In the genomic region with DNA sequence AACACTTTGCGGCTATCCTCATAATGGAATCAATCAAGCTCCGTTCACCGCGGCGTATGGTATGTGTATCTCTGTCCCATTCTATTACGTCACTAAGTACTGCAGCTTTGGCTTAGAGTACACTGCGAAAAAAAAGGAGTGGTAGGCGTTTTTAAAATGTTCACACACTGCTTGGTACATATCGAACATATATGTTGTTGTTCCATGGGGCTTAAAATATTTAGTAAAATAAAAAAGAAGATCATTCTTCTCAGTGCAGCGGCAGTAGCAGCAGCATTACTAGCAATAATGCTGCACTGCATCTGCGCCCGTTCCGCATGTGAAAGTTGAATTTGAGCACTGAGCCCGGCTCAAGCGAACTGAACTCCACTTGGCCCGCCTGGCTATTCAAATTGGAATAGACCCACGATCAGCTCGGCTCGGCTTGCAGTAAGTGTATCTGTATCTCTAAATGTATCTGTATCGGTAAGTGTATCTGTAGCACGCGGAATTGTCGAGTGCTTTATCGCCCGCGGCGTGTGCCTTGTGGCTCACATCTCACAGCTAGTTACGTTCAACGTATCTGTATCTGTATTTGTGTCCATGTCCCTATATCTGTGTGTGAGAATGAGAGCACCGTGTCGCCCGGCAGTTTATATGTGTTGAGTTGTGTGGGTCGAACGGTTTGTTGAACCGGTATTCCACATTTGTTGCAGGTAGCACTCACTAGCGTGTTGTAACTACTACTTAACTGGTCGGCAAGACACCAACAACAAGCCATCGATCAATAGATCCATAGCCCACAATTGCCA, we compare ENCODE assay signal across 1 fruit fly cellular context.
TF ChIP-seq lines count a peak whose summit lies in the region.

No protein-coding gene starts in this region.

TF ChIP-seq in whole organism, embryonic, 481 proteins besides CTCF, POLR2A, EP300 and RAD21 (continued from another document and continues in another):
- TF ChIP-seq CG12104 (GFP tag; optimal IDR thresholded peaks at IDR 0.05; lab: Kevin White, UChicago), result no peak
- TF ChIP-seq CG14050 (GFP tag; IDR thresholded peaks at IDR 0.05; lab: Robert Waterston, UW), result peak; percentile 57
- peak; percentile 61 for TF ChIP-seq tap (tag; optimal IDR thresholded peaks at IDR 0.05; lab: Kevin White, UChicago)
- TF ChIP-seq CG34224 (GFP tag; IDR thresholded peaks at IDR 0.05; lab: Robert Waterston, UW; ENCODE audit: partially characterized antibody), result no peak
- 0 out of 4 replicates have a peak, but pooled peaks have one; percentile 48 for TF ChIP-seq chinmo (GFP tag; IDR thresholded peaks at IDR 0.05; lab: Robert Waterston, UW; ENCODE audit: partially characterized antibody)
- no peak for TF ChIP-seq Hmr (GFP tag; optimal IDR thresholded peaks at IDR 0.05; lab: Kevin White, UChicago)
- peak; percentile 56 for TF ChIP-seq Ssrp (tag; optimal IDR thresholded peaks at IDR 0.05; lab: Kevin White, UChicago)
- no peak for TF ChIP-seq sc (optimal IDR thresholded peaks at IDR 0.05; lab: Kevin White, UChicago)
- TF ChIP-seq sc (GFP tag; optimal IDR thresholded peaks at IDR 0.05; lab: Kevin White, UChicago), result peak; percentile 1
- peak; percentile 62 for TF ChIP-seq tio (GFP tag; optimal IDR thresholded peaks at IDR 0.05; lab: Kevin White, UChicago)
- peak; percentile 46; the same call in 1 of the 2 replicates for TF ChIP-seq Gsc (GFP tag; IDR thresholded peaks at IDR 0.05; lab: Robert Waterston, UW)
- no peak for TF ChIP-seq CG7963 (GFP tag; IDR thresholded peaks at IDR 0.05; lab: Robert Waterston, UW; ENCODE audit: partially characterized antibody)
- no peak for TF ChIP-seq CG34376 (GFP tag; optimal IDR thresholded peaks at IDR 0.05; lab: Kevin White, UChicago)
- TF ChIP-seq CG11723 (GFP tag; optimal IDR thresholded peaks at IDR 0.05; lab: Kevin White, UChicago), result peak; percentile 47
- peak; percentile 43 for TF ChIP-seq CG9437 (GFP tag; optimal IDR thresholded peaks at IDR 0.05; lab: Kevin White, UChicago)
- TF ChIP-seq Dip2 (GFP tag; IDR thresholded peaks at IDR 0.05; lab: Robert Waterston, UW), result no peak
- no peak for TF ChIP-seq Atf6 (GFP tag; IDR thresholded peaks at IDR 0.05; lab: Robert Waterston, UW)
- no peak for TF ChIP-seq CG2120 (GFP tag; optimal IDR thresholded peaks at IDR 0.05; lab: Kevin White, UChicago)
- peak; percentile 49 for TF ChIP-seq CG12391 (tag; optimal IDR thresholded peaks at IDR 0.05; lab: Kevin White, UChicago)
- TF ChIP-seq CG13296 (GFP tag; optimal IDR thresholded peaks at IDR 0.05; lab: Kevin White, UChicago), result peak; percentile 10
- TF ChIP-seq CG11085 (GFP tag; IDR thresholded peaks at IDR 0.05; lab: Robert Waterston, UW), result 0 out of 2 replicates have a peak, but pooled peaks have one; percentile 14
- peak; percentile 27 for TF ChIP-seq jumu (GFP tag; optimal IDR thresholded peaks at IDR 0.05; lab: Kevin White, UChicago)
- peak; percentile 53; the same call in 1 of the 3 replicates for TF ChIP-seq H15 (GFP tag; IDR thresholded peaks at IDR 0.05; lab: Robert Waterston, UW)
- no peak for TF ChIP-seq lov (optimal IDR thresholded peaks at IDR 0.05; lab: Kevin White, UChicago)
- peak; percentile 73; the same call in 1 of the 3 replicates for TF ChIP-seq lov (GFP tag; IDR thresholded peaks at IDR 0.05; lab: Robert Waterston, UW)
- TF ChIP-seq Myb (GFP tag; optimal IDR thresholded peaks at IDR 0.05; lab: Kevin White, UChicago), result no peak
- TF ChIP-seq CG8944 (GFP tag; optimal IDR thresholded peaks at IDR 0.05; lab: Kevin White, UChicago), result peak; percentile 42
- TF ChIP-seq CG10209 (GFP tag; optimal IDR thresholded peaks at IDR 0.05; lab: Kevin White, UChicago), result peak; percentile 58
- no peak for TF ChIP-seq Nf-YC (tag; optimal IDR thresholded peaks at IDR 0.05; lab: Kevin White, UChicago)
- peak; percentile 36; the same call in 2 of the 3 replicates for TF ChIP-seq croc (GFP tag; conservative IDR thresholded peaks at IDR 0.05; lab: Robert Waterston, UW)
- TF ChIP-seq CG15073 (GFP tag; optimal IDR thresholded peaks at IDR 0.05; lab: Kevin White, UChicago), result no peak
- TF ChIP-seq cato (GFP tag; optimal IDR thresholded peaks at IDR 0.05; lab: Kevin White, UChicago; ENCODE audit: borderline replicate concordance), result peak; percentile 45
- no peak for TF ChIP-seq Nf-YB (GFP tag; optimal IDR thresholded peaks at IDR 0.05; lab: Kevin White, UChicago)
- no peak for TF ChIP-seq HmgZ (tag; optimal IDR thresholded peaks at IDR 0.05; lab: Kevin White, UChicago)
- TF ChIP-seq onecut (GFP tag; IDR thresholded peaks at IDR 0.05; lab: Robert Waterston, UW), result peak; percentile 44; the same call in 1 of the 2 replicates
- TF ChIP-seq Mes4 (GFP tag; optimal IDR thresholded peaks at IDR 0.05; lab: Kevin White, UChicago), result peak; percentile 34
- TF ChIP-seq Awh (GFP tag; IDR thresholded peaks at IDR 0.05; lab: Robert Waterston, UW), result peak; percentile 47; the same call in 1 of the 2 replicates
- TF ChIP-seq CG3995 (GFP tag; optimal IDR thresholded peaks at IDR 0.05; lab: Kevin White, UChicago), result no peak
- no peak for TF ChIP-seq dimm (GFP tag; IDR thresholded peaks at IDR 0.05; lab: Robert Waterston, UW)
- no peak for TF ChIP-seq gcm2 (GFP tag; optimal IDR thresholded peaks at IDR 0.05; lab: Kevin White, UChicago)
- TF ChIP-seq trh (GFP tag; optimal IDR thresholded peaks at IDR 0.05; lab: Kevin White, UChicago), result no peak
- no peak for TF ChIP-seq CG2129 (GFP tag; IDR thresholded peaks at IDR 0.05; lab: Robert Waterston, UW; ENCODE audit: partially characterized antibody)
- TF ChIP-seq h (optimal IDR thresholded peaks at IDR 0.05; lab: Kevin White, UChicago), result no peak
- no peak for TF ChIP-seq CG6272 (GFP tag; IDR thresholded peaks at IDR 0.05; lab: Robert Waterston, UW)
- peak; percentile 66 for TF ChIP-seq CG17385 (GFP tag; optimal IDR thresholded peaks at IDR 0.05; lab: Kevin White, UChicago)
- no peak for TF ChIP-seq ERR (GFP tag; optimal IDR thresholded peaks at IDR 0.05; lab: Kevin White, UChicago)
- TF ChIP-seq CG32772 (GFP tag; IDR thresholded peaks at IDR 0.05; lab: Robert Waterston, UW), result peak; percentile 57
- no peak for TF ChIP-seq hth (optimal IDR thresholded peaks at IDR 0.05; lab: Kevin White, UChicago)
- TF ChIP-seq CG3281 (GFP tag; optimal IDR thresholded peaks at IDR 0.05; lab: Kevin White, UChicago), result peak; percentile 22
- no peak for TF ChIP-seq CG31388 (GFP tag; optimal IDR thresholded peaks at IDR 0.05; lab: Kevin White, UChicago)
- peak; percentile 45 for TF ChIP-seq CG10654 (GFP tag; optimal IDR thresholded peaks at IDR 0.05; lab: Kevin White, UChicago)
- no peak for TF ChIP-seq CG7556 (GFP tag; optimal IDR thresholded peaks at IDR 0.05; lab: Kevin White, UChicago)
- TF ChIP-seq grn (GFP tag; optimal IDR thresholded peaks at IDR 0.05; lab: Kevin White, UChicago), result peak; percentile 34
- no peak for TF ChIP-seq lbe (GFP tag; optimal IDR thresholded peaks at IDR 0.05; lab: Kevin White, UChicago)
- peak; percentile 91 for TF ChIP-seq ci (GFP tag; IDR thresholded peaks at IDR 0.05; lab: Robert Waterston, UW)
- no peak for TF ChIP-seq z (GFP tag; IDR thresholded peaks at IDR 0.05; lab: Robert Waterston, UW)
- peak; percentile 30; the same call in 1 of the 2 replicates for TF ChIP-seq CG9932 (GFP tag; IDR thresholded peaks at IDR 0.05; lab: Robert Waterston, UW)
- no peak for TF ChIP-seq CG7928 (GFP tag; optimal IDR thresholded peaks at IDR 0.05; lab: Kevin White, UChicago)
- peak; percentile 36 for TF ChIP-seq nmo (GFP tag; optimal IDR thresholded peaks at IDR 0.05; lab: Kevin White, UChicago)
- 0 out of 3 replicates have a peak, but pooled peaks have one; percentile 29 for TF ChIP-seq CG17361 (GFP tag; IDR thresholded peaks at IDR 0.05; lab: Robert Waterston, UW)
- no peak for TF ChIP-seq zf30C (GFP tag; optimal IDR thresholded peaks at IDR 0.05; lab: Kevin White, UChicago)
- no peak for TF ChIP-seq dmrt11E (tag; optimal IDR thresholded peaks at IDR 0.05; lab: Kevin White, UChicago)
- no peak for TF ChIP-seq CG14667 (GFP tag; IDR thresholded peaks at IDR 0.05; lab: Robert Waterston, UW)
- TF ChIP-seq sens-2 (GFP tag; IDR thresholded peaks at IDR 0.05; lab: Robert Waterston, UW), result no peak
- TF ChIP-seq sima (GFP tag; optimal IDR thresholded peaks at IDR 0.05; lab: Kevin White, UChicago), result no peak
- TF ChIP-seq scrt (GFP tag; optimal IDR thresholded peaks at IDR 0.05; lab: Kevin White, UChicago), result peak; percentile 32
- TF ChIP-seq crc (GFP tag; optimal IDR thresholded peaks at IDR 0.05; lab: Kevin White, UChicago), result no peak
- TF ChIP-seq Sry-δ (GFP tag; optimal IDR thresholded peaks at IDR 0.05; lab: Kevin White, UChicago), result peak; percentile 7
- no peak for TF ChIP-seq Hr78 (GFP tag; optimal IDR thresholded peaks at IDR 0.05; lab: Kevin White, UChicago)
- TF ChIP-seq kay (GFP tag; optimal IDR thresholded peaks at IDR 0.05; lab: Kevin White, UChicago), result no peak
- no peak for TF ChIP-seq Adf1 (GFP tag; IDR thresholded peaks at IDR 0.05; lab: Robert Waterston, UW)
- no peak for TF ChIP-seq HLH4C (GFP tag; IDR thresholded peaks at IDR 0.05; lab: Robert Waterston, UW; ENCODE audit: partially characterized antibody)
- peak in 1 of 2 experiments; percentile 50 for TF ChIP-seq chif (GFP tag; optimal IDR thresholded peaks at IDR 0.05; lab: Kevin White, UChicago)
- no peak for TF ChIP-seq CG6791 (GFP tag; IDR thresholded peaks at IDR 0.05; lab: Robert Waterston, UW; ENCODE audit: partially characterized antibody)
- TF ChIP-seq Oli (tag; optimal IDR thresholded peaks at IDR 0.05; lab: Kevin White, UChicago), result peak; percentile 76
- TF ChIP-seq CG30431 (GFP tag; optimal IDR thresholded peaks at IDR 0.05; lab: Kevin White, UChicago), result no peak
- no peak for TF ChIP-seq NFAT (GFP tag; IDR thresholded peaks at IDR 0.05; lab: Robert Waterston, UW)
- TF ChIP-seq dm (GFP tag; optimal IDR thresholded peaks at IDR 0.05; lab: Kevin White, UChicago), result no peak
- peak; percentile 44; the same call in 1 of the 3 replicates for TF ChIP-seq zfh1 (GFP tag; IDR thresholded peaks at IDR 0.05; lab: Robert Waterston, UW)
- TF ChIP-seq kni (GFP tag; optimal IDR thresholded peaks at IDR 0.05; lab: Kevin White, UChicago), result no peak
- TF ChIP-seq vvl (GFP tag; IDR thresholded peaks at IDR 0.05; lab: Robert Waterston, UW), result peak; percentile 75
- no peak for TF ChIP-seq zfh2 (GFP tag; optimal IDR thresholded peaks at IDR 0.05; lab: Kevin White, UChicago)
- TF ChIP-seq CG16779 (GFP tag; IDR thresholded peaks at IDR 0.05; lab: Robert Waterston, UW), result no peak
- TF ChIP-seq CG2712 (tag; optimal IDR thresholded peaks at IDR 0.05; lab: Kevin White, UChicago), result peak; percentile 33
- peak; percentile 46 for TF ChIP-seq CG5245 (GFP tag; optimal IDR thresholded peaks at IDR 0.05; lab: Kevin White, UChicago)
- peak; percentile 47 for TF ChIP-seq lab (GFP tag; optimal IDR thresholded peaks at IDR 0.05; lab: Kevin White, UChicago)
- no peak for TF ChIP-seq abd-A (tag; optimal IDR thresholded peaks at IDR 0.05; lab: Kevin White, UChicago)
- TF ChIP-seq sug (tag; optimal IDR thresholded peaks at IDR 0.05; lab: Kevin White, UChicago), result no peak
- no peak for TF ChIP-seq CG13287 (GFP tag; IDR thresholded peaks at IDR 0.05; lab: Robert Waterston, UW; ENCODE audit: partially characterized antibody)
- TF ChIP-seq Trl (optimal IDR thresholded peaks at IDR 0.05; lab: Kevin White, UChicago), result no peak
- no peak for TF ChIP-seq Trl (GFP tag; optimal IDR thresholded peaks at IDR 0.05; lab: Kevin White, UChicago)
- TF ChIP-seq chm (GFP tag; IDR thresholded peaks at IDR 0.05; lab: Robert Waterston, UW), result no peak
- peak; percentile 15 for TF ChIP-seq org-1 (GFP tag; optimal IDR thresholded peaks at IDR 0.05; lab: Kevin White, UChicago)
- peak; percentile 8 for TF ChIP-seq lilli (GFP tag; optimal IDR thresholded peaks at IDR 0.05; lab: Kevin White, UChicago)
- no peak for TF ChIP-seq sim (GFP tag; IDR thresholded peaks at IDR 0.05; lab: Robert Waterston, UW)
- no peak for TF ChIP-seq pzg (GFP tag; optimal IDR thresholded peaks at IDR 0.05; lab: Kevin White, UChicago)
- TF ChIP-seq Spps (tag; optimal IDR thresholded peaks at IDR 0.05; lab: Kevin White, UChicago), result no peak
- peak; percentile 46; the same call in 1 of the 3 replicates for TF ChIP-seq Aef1 (GFP tag; IDR thresholded peaks at IDR 0.05; lab: Robert Waterston, UW)
- no peak for TF ChIP-seq CG17829 (tag; optimal IDR thresholded peaks at IDR 0.05; lab: Kevin White, UChicago)
- no peak for TF ChIP-seq CG3838 (GFP tag; optimal IDR thresholded peaks at IDR 0.05; lab: Kevin White, UChicago)
- no peak for TF ChIP-seq Vsx1 (GFP tag; optimal IDR thresholded peaks at IDR 0.05; lab: Kevin White, UChicago)
- TF ChIP-seq wor (GFP tag; IDR thresholded peaks at IDR 0.05; lab: Robert Waterston, UW), result peak; percentile 39; the same call in 1 of the 2 replicates
- TF ChIP-seq CG17912 (GFP tag; optimal IDR thresholded peaks at IDR 0.05; lab: Kevin White, UChicago), result no peak
- peak; percentile 12 for TF ChIP-seq gcm (GFP tag; optimal IDR thresholded peaks at IDR 0.05; lab: Kevin White, UChicago)
- no peak for TF ChIP-seq jigr1 (GFP tag; IDR thresholded peaks at IDR 0.05; lab: Robert Waterston, UW)
- no peak for TF ChIP-seq tup (GFP tag; optimal IDR thresholded peaks at IDR 0.05; lab: Kevin White, UChicago)
- TF ChIP-seq bsh (GFP tag; optimal IDR thresholded peaks at IDR 0.05; lab: Kevin White, UChicago), result peak; percentile 65 to 69
- TF ChIP-seq Sin3A (optimal IDR thresholded peaks at IDR 0.05; lab: Kevin White, UChicago), result no peak
- peak; percentile 8 for TF ChIP-seq Lhr (GFP tag; optimal IDR thresholded peaks at IDR 0.05; lab: Kevin White, UChicago)
- TF ChIP-seq hbn (GFP tag; IDR thresholded peaks at IDR 0.05; lab: Robert Waterston, UW; ENCODE audit: partially characterized antibody), result no peak
- TF ChIP-seq eve (GFP tag; optimal IDR thresholded peaks at IDR 0.05; lab: Kevin White, UChicago), result peak in 1 of 2 experiments; percentile 62
- peak; percentile 26; the same call in 2 of the 3 replicates for TF ChIP-seq B-H1 (GFP tag; IDR thresholded peaks at IDR 0.05; lab: Robert Waterston, UW)
- TF ChIP-seq CG14860 (GFP tag; IDR thresholded peaks at IDR 0.05; lab: Robert Waterston, UW; ENCODE audit: partially characterized antibody), result no peak
- TF ChIP-seq unc-4 (GFP tag; IDR thresholded peaks at IDR 0.05; lab: Robert Waterston, UW; ENCODE audit: partially characterized antibody), result no peak
- no peak for TF ChIP-seq sna (GFP tag; IDR thresholded peaks at IDR 0.05; lab: Robert Waterston, UW; ENCODE audit: partially characterized antibody)
- TF ChIP-seq CG1233 (GFP tag; optimal IDR thresholded peaks at IDR 0.05; lab: Kevin White, UChicago), result no peak
- peak; percentile 72 for TF ChIP-seq cg (GFP tag; optimal IDR thresholded peaks at IDR 0.05; lab: Kevin White, UChicago)
- TF ChIP-seq CG11398 (GFP tag; optimal IDR thresholded peaks at IDR 0.05; lab: Kevin White, UChicago), result no peak
- no peak for TF ChIP-seq Lpt (GFP tag; optimal IDR thresholded peaks at IDR 0.05; lab: Kevin White, UChicago)
- no peak for TF ChIP-seq MESR4 (GFP tag; optimal IDR thresholded peaks at IDR 0.05; lab: Kevin White, UChicago)
- peak; percentile 69 for TF ChIP-seq phol (tag; optimal IDR thresholded peaks at IDR 0.05; lab: Kevin White, UChicago)
